Fruit fly (Drosophila melanogaster) whole organism, prepupa: ENCODE results near the gene Dhc1.

Experiments used
- CG11902 ChIP-seq: fragments of 200-800 bp; sonication (Bioruptor generic); optimal IDR thresholded peaks from 3 replicates; lab custom pipeline; 2016; ENCODE audit warnings: missing biosample characterization, missing genetic modification characterization
- CG32006 ChIP-seq: fragments of 200-800 bp; sonication (Bioruptor generic); optimal IDR thresholded peaks from 3 replicates; lab custom pipeline; 2017; ENCODE audit warnings: missing biosample characterization, mild to moderate bottlenecking, missing genetic modification characterization
- CG9139 ChIP-seq: fragments of 200-800 bp; sonication (Bioruptor generic); optimal IDR thresholded peaks from 3 replicates; lab custom pipeline; 2017; ENCODE audit warnings: missing biosample characterization, mild to moderate bottlenecking, missing genetic modification characterization
- Hr39 ChIP-seq: fragments of 200-800 bp; sonication (Bioruptor generic); optimal IDR thresholded peaks from 2 replicates; lab custom pipeline; 2016; ENCODE audit warnings: missing biosample characterization, missing genetic modification characterization
- OdsH ChIP-seq: fragments of 200-800 bp; sonication (Bioruptor generic); optimal IDR thresholded peaks from 3 replicates; lab custom pipeline; 2016; ENCODE audit warnings: missing biosample characterization, missing genetic modification characterization
- Sox14 ChIP-seq: fragments of 200-800 bp; sonication (Bioruptor generic); optimal IDR thresholded peaks from 3 replicates; lab custom pipeline; 2016; ENCODE audit warnings: missing biosample characterization, missing genetic modification characterization
- fd59A ChIP-seq: fragments of 200-800 bp; sonication (Bioruptor generic); optimal IDR thresholded peaks from 2 replicates; lab custom pipeline; 2017; ENCODE audit warnings: missing biosample characterization, mild to moderate bottlenecking, missing genetic modification characterization, missing genetic modification reagents
- vri ChIP-seq: fragments of 200-800 bp; sonication (Bioruptor generic); optimal IDR thresholded peaks from 3 replicates; lab custom pipeline; 2016; ENCODE audit warnings: missing biosample characterization, mild to moderate bottlenecking, missing genetic modification characterization

DNA sequence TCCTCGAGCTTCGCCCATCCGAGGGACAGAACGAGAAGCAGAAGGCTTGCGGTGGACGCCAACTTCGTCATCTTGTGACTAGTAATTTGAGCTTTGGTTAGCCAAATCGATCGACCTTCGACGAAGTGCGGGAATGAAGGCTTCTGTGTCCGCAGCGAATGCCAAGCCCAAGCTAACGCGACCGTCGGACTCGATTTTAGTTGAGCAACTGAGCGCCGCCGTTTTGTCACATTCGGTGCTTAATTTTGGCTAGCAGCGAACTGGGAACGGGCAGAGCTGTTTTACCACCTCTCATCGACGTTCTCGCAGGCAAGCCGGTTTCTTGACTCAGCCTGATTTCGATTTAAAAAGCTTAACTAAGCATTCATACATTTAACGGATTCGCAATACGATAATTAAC, 48.2 kb downstream of the Dhc1 start:
- no peak for TF ChIP-seq OdsH (GFP tag; lab: Kevin White, UChicago)
- no peak for TF ChIP-seq CG32006 (GFP tag; lab: Kevin White, UChicago)
- no peak for TF ChIP-seq Sox14 (GFP tag; lab: Kevin White, UChicago)
- no peak for TF ChIP-seq vri (GFP tag; lab: Kevin White, UChicago)
- no peak for TF ChIP-seq fd59A (GFP tag; lab: Kevin White, UChicago)
- TF ChIP-seq CG11902 (GFP tag; lab: Kevin White, UChicago), result no peak
- TF ChIP-seq CG9139 (GFP tag; lab: Kevin White, UChicago), result no peak
- TF ChIP-seq Hr39 (GFP tag; lab: Kevin White, UChicago), result no peak
